Fruit fly (Drosophila melanogaster) whole organism, adult: ENCODE results near the gene Hayan.

ENCODE experiments used
- CG12768 ChIP-seq: fragments of 200-800 bp; sonication (Bioruptor generic); optimal IDR thresholded peaks from 2 replicates; lab custom pipeline; 2017; ENCODE audit warnings: missing biosample characterization, missing genetic modification characterization, mild to moderate bottlenecking, moderate library complexity, missing genetic modification reagents
- CG7101 ChIP-seq: fragments of 200-800 bp; sonication (Bioruptor generic); optimal IDR thresholded peaks from 2 replicates; lab custom pipeline; 2018; ENCODE audit warnings: missing biosample characterization, mild to moderate bottlenecking, missing genetic modification characterization, moderate library complexity
- Clk ChIP-seq: fragments of 200-800 bp; sonication (Bioruptor generic); optimal IDR thresholded peaks from 2 replicates; lab custom pipeline; 2017; ENCODE audit warnings: missing biosample characterization, missing genetic modification characterization
- toe ChIP-seq: fragments of 200-800 bp; sonication (Bioruptor generic); optimal IDR thresholded peaks from 2 replicates; lab custom pipeline; 2016; ENCODE audit warnings: missing biosample characterization, missing genetic modification characterization

DNA sequence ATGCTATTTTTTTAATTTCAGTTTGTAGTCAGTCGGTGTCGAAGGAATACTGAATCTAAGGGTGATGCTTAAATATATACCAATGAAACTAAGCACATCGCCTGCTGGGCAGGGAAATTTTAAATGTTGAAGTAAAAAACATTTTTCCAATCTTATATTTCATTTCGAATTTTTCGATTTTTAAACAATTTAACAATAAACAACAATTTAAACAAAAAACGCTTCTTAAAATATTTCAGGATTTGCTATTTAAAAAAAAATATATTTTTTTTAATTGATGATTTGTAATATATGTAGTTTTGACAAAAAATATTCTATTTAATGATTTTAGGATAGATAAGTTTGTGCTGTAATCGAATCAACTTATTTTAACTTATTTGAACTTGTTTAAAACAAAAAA, 31.2 kb upstream of the Hayan start, which contains the start of gene CG6470:
- TF ChIP-seq toe = no peak
- no peak for TF ChIP-seq CG12768
- no peak for TF ChIP-seq CG7101 (tag; lab: Kevin White, UChicago)
- TF ChIP-seq Clk (GFP tag; lab: Kevin White, UChicago) = no peak
